Worm (Caenorhabditis elegans) whole organism, L3 larva: ENCODE results near the gene F56C3.9.
A peak's percentile ranks its signal among the peaks of the same experiment; 100 is the strongest.
"Not testable (repeated sequence)": the region's sequence is repeated elsewhere in the genome, so short reads cannot be mapped to it uniquely, and the experiment has no call there.

Source experiments
- ZK546.5 ChIP-seq: sonication (generic microtip); optimal IDR thresholded peaks from 2 replicates; lab custom pipeline; 2017; ENCODE audit warnings: missing biosample characterization, missing genetic modification characterization
- aly-2 ChIP-seq: fragments of 150-350 bp; optimal IDR thresholded peaks from 2 replicates; lab custom pipeline; 2014; ENCODE audit warnings: missing biosample characterization, missing genetic modification characterization
- ama-1 ChIP-seq: fragments of 150-350 bp; optimal IDR thresholded peaks from 2 replicates; lab custom pipeline; 2018
- ceh-16 ChIP-seq: sonication (generic microtip); optimal IDR thresholded peaks from 2 replicates; lab custom pipeline; 2017; ENCODE audit warnings: missing biosample characterization, missing genetic modification characterization
- ceh-28 ChIP-seq: fragments of 150-350 bp; optimal IDR thresholded peaks from 2 replicates; lab custom pipeline; 2014; ENCODE audit warnings: missing biosample characterization, missing genetic modification reagents, missing genetic modification characterization
- ceh-82 ChIP-seq: fragments of 150-350 bp; optimal IDR thresholded peaks from 2 replicates; lab custom pipeline; 2014; ENCODE audit warnings: missing biosample characterization, missing genetic modification characterization
- daf-12 ChIP-seq: fragments of 150-350 bp; optimal IDR thresholded peaks from 2 replicates; lab custom pipeline; 2014; ENCODE audit warnings: missing biosample characterization, missing genetic modification reagents, missing genetic modification characterization
- egl-27 ChIP-seq: sonication (generic microtip); optimal IDR thresholded peaks from 4 replicates; lab custom pipeline; 2017; ENCODE audit warnings: missing biosample characterization, missing genetic modification reagents, missing genetic modification characterization
- elt-1 ChIP-seq: fragments of 150-350 bp; optimal IDR thresholded peaks from 2 replicates; lab custom pipeline; 2014; ENCODE audit warnings: missing biosample characterization, missing genetic modification characterization
- elt-2 ChIP-seq: sonication (generic microtip); optimal IDR thresholded peaks from 2 replicates; lab custom pipeline; 2016; ENCODE audit warnings: missing genetic modification reagents, mild to moderate bottlenecking, missing genetic modification characterization, missing compliant biosample characterization
- eor-1 ChIP-seq, 2 experiments: fragments of 150-350 bp; optimal IDR thresholded peaks; 2 replicates each; lab custom pipeline; 2014 to 2018; ENCODE audit warnings: missing biosample characterization in 2 of 2, missing genetic modification characterization in 2 of 2
- fkh-10 ChIP-seq: sonication (generic microtip); optimal IDR thresholded peaks from 2 replicates; lab custom pipeline; 2017; ENCODE audit warnings: missing biosample characterization, missing genetic modification reagents, missing genetic modification characterization
- fkh-2 ChIP-seq: fragments of 150-350 bp; optimal IDR thresholded peaks from 2 replicates; lab custom pipeline; 2014; ENCODE audit warnings: missing biosample characterization, missing genetic modification reagents, missing genetic modification characterization
- fos-1 ChIP-seq: fragments of 150-350 bp; optimal IDR thresholded peaks from 2 replicates; lab custom pipeline; 2014; ENCODE audit warnings: missing biosample characterization, missing genetic modification characterization
- jun-1 ChIP-seq: fragments of 150-350 bp; optimal IDR thresholded peaks from 2 replicates; lab custom pipeline; 2014; ENCODE audit warnings: missing biosample characterization, missing genetic modification reagents, missing genetic modification characterization
- lin-15B ChIP-seq: fragments of 150-350 bp; optimal IDR thresholded peaks from 2 replicates; lab custom pipeline; 2014; ENCODE audit warnings: missing biosample characterization, missing genetic modification characterization
- lin-39 ChIP-seq: fragments of 150-350 bp; optimal IDR thresholded peaks from 2 replicates; lab custom pipeline; 2018; ENCODE audit warnings: missing biosample characterization, missing genetic modification reagents, missing genetic modification characterization
- lsy-12 ChIP-seq: sonication (generic microtip); optimal IDR thresholded peaks from 2 replicates; lab custom pipeline; 2016; ENCODE audit warnings: mild to moderate bottlenecking, missing genetic modification characterization, missing compliant biosample characterization
- mdl-1 ChIP-seq: fragments of 150-350 bp; optimal IDR thresholded peaks from 2 replicates; lab custom pipeline; 2014; ENCODE audit warnings: missing biosample characterization, missing genetic modification characterization
- nfya-1 ChIP-seq: sonication (generic microtip); optimal IDR thresholded peaks from 2 replicates; lab custom pipeline; 2017; ENCODE audit warnings: missing genetic modification characterization, mild to moderate bottlenecking, missing compliant biosample characterization, antibody characterized with exemption, moderate library complexity; ENCODE audit not compliant: insufficient read depth
- nhr-23 ChIP-seq: fragments of 150-350 bp; optimal IDR thresholded peaks from 2 replicates; lab custom pipeline; 2014; ENCODE audit warnings: missing biosample characterization, missing genetic modification reagents, missing genetic modification characterization
- nhr-237 ChIP-seq: fragments of 150-350 bp; optimal IDR thresholded peaks from 2 replicates; lab custom pipeline; 2014; ENCODE audit warnings: missing biosample characterization, missing genetic modification characterization
- nhr-25 ChIP-seq: sonication (generic microtip); optimal IDR thresholded peaks from 2 replicates; lab custom pipeline; 2017; ENCODE audit warnings: missing biosample characterization, missing genetic modification characterization
- nhr-28 ChIP-seq: fragments of 150-350 bp; optimal IDR thresholded peaks from 2 replicates; lab custom pipeline; 2014; ENCODE audit warnings: missing biosample characterization, missing genetic modification characterization
- nhr-67 ChIP-seq: fragments of 150-350 bp; optimal IDR thresholded peaks from 2 replicates; lab custom pipeline; 2014; ENCODE audit warnings: missing biosample characterization, missing genetic modification characterization
- nhr-76 ChIP-seq: fragments of 150-350 bp; sonication (generic microtip); optimal IDR thresholded peaks from 5 replicates; lab custom pipeline; 2014; ENCODE audit warnings: missing biosample characterization, missing genetic modification characterization
- pha-4 ChIP-seq: fragments of 150-350 bp; optimal IDR thresholded peaks from 2 replicates; lab custom pipeline; 2014; ENCODE audit warnings: missing biosample characterization, missing genetic modification reagents, missing genetic modification characterization
- skn-1 ChIP-seq: fragments of 150-350 bp; optimal IDR thresholded peaks from 2 replicates; lab custom pipeline; 2014; ENCODE audit warnings: missing biosample characterization, missing genetic modification characterization
- snpc-4 ChIP-seq: fragments of 150-350 bp; optimal IDR thresholded peaks from 2 replicates; lab custom pipeline; 2014; ENCODE audit warnings: missing biosample characterization, missing genetic modification characterization
- tbx-2 ChIP-seq: sonication (generic microtip); optimal IDR thresholded peaks from 2 replicates; lab custom pipeline; 2016; ENCODE audit warnings: mild to moderate bottlenecking, missing genetic modification characterization, missing compliant biosample characterization
- unc-39 ChIP-seq: sonication (generic microtip); optimal IDR thresholded peaks from 4 replicates; lab custom pipeline; 2017; ENCODE audit warnings: missing biosample characterization, missing genetic modification characterization
- zag-1 ChIP-seq: fragments of 150-350 bp; optimal IDR thresholded peaks from 2 replicates; lab custom pipeline; 2014; ENCODE audit warnings: missing biosample characterization, missing genetic modification characterization
- ztf-11 ChIP-seq: fragments of 150-350 bp; optimal IDR thresholded peaks from 2 replicates; lab custom pipeline; 2014; ENCODE audit warnings: missing biosample characterization, missing genetic modification characterization
- ztf-4 ChIP-seq: fragments of 150-350 bp; optimal IDR thresholded peaks from 2 replicates; lab custom pipeline; 2014; ENCODE audit warnings: missing biosample characterization, missing genetic modification characterization

Gene F56C3.9

ce11 chrX:1430707-1431106 lies 36.9 kb upstream of the F56C3.9 start, which contains the start of gene F19G12.1:
Gene F19G12.1, plus strand, starts transcription at chrX:1431007.
- not testable (repeated sequence) for TF ChIP-seq ztf-4 (tag; lab: Kevin White, UChicago); fkh-10 (GFP tag; lab: Kevin White, UChicago); egl-27 (tag; lab: Kevin White, UChicago)

- TF ChIP-seq ZK546.5 (tag; lab: Kevin White, UChicago) = no peak
- no peak for TF ChIP-seq skn-1
- TF ChIP-seq lsy-12 (tag; lab: Kevin White, UChicago) = no peak
- no peak for TF ChIP-seq nhr-76 (tag; lab: Kevin White, UChicago)
- no peak for TF ChIP-seq fos-1 (tag; lab: Kevin White, UChicago)
- no peak for TF ChIP-seq ceh-16 (tag; lab: Kevin White, UChicago)
- no peak for TF ChIP-seq nhr-25 (tag; lab: Kevin White, UChicago)
- no peak for TF ChIP-seq lin-15B
- no peak for TF ChIP-seq egl-27 (tag; lab: Kevin White, UChicago)
- no peak for TF ChIP-seq zag-1 (tag; lab: Kevin White, UChicago)
- no peak for TF ChIP-seq eor-1 (tag; optimal IDR thresholded peaks at IDR 0.05; lab: Kevin White, UChicago)
- TF ChIP-seq mdl-1 (tag; lab: Kevin White, UChicago) = no peak
- TF ChIP-seq elt-2 (tag; lab: Kevin White, UChicago) = no peak
- no peak for TF ChIP-seq elt-1 (tag; lab: Kevin White, UChicago)
- TF ChIP-seq ceh-82 (tag; lab: Kevin White, UChicago) = no peak
- no peak for TF ChIP-seq snpc-4 (tag; lab: Kevin White, UChicago)
- no peak for TF ChIP-seq ztf-4 (tag; lab: Kevin White, UChicago)
These were observed 32.6 kb upstream of the F56C3.9 start, which contains the start of gene F19G12.11 for ce11 chrX:1426425-1426824. Gene F19G12.11, minus strand, starts transcription at chrX:1426525.

ce11 chrX:1424509-1424908 lies 30.7 kb upstream of the F56C3.9 start, which contains the start of gene F19G12.3:
Gene F19G12.3, plus strand, starts transcription at chrX:1424809.
- TF ChIP-seq nhr-28 (tag; lab: Kevin White, UChicago) = no peak
- TF ChIP-seq nhr-237 (tag; lab: Kevin White, UChicago) = no peak
- no peak for TF ChIP-seq fos-1 (tag; lab: Kevin White, UChicago)
- TF ChIP-seq ztf-11 (tag; lab: Kevin White, UChicago) = no peak
- no peak for TF ChIP-seq elt-2 (tag; lab: Kevin White, UChicago)
- TF ChIP-seq fkh-2 = no peak
- no peak for TF ChIP-seq lin-39 (tag; lab: Kevin White, UChicago)
- no peak for TF ChIP-seq aly-2 (tag; lab: Kevin White, UChicago)
- no peak for TF ChIP-seq nfya-1 (tag; lab: Kevin White, UChicago)
- TF ChIP-seq, all 47 proteins: peak for 0

ce11 chrX:1422221-1422620 lies 28.4 kb upstream of the F56C3.9 start:
- peak; percentile 48 for TF ChIP-seq elt-2 (tag; lab: Kevin White, UChicago)
- TF ChIP-seq, all 47 proteins: peak for 1; not testable (repeated sequence) for 46

ce11 chrX:1420524-1420923 lies 26.7 kb upstream of the F56C3.9 start:
- TF ChIP-seq nhr-76 (tag; lab: Kevin White, UChicago) (no peak), unc-39 (tag; lab: Kevin White, UChicago) (no peak), daf-12 (tag; lab: Kevin White, UChicago) (no peak), tbx-2 (no peak), ZK546.5 (tag; lab: Kevin White, UChicago) (no peak), ceh-82 (tag; lab: Kevin White, UChicago) (no peak), nhr-237 (tag; lab: Kevin White, UChicago) (no peak), ceh-28 (tag; lab: Kevin White, UChicago) (no peak), snpc-4 (tag; lab: Kevin White, UChicago) (peak; percentile 10), elt-2 (tag; lab: Kevin White, UChicago) (peak; percentile 40), nhr-25 (tag; lab: Kevin White, UChicago) (no peak), skn-1 (peak; percentile 97), aly-2 (tag; lab: Kevin White, UChicago) (no peak), ama-1 (no peak), nhr-67 (no peak), jun-1 (no peak), fos-1 (tag; lab: Kevin White, UChicago) (no peak), nhr-23 (tag; lab: Kevin White, UChicago) (no peak), fkh-10 (GFP tag; lab: Kevin White, UChicago) (no peak), pha-4 (tag; lab: Kevin White, UChicago) (no peak)
- TF ChIP-seq, all 47 proteins: peak for 3
